Fruit fly (Drosophila melanogaster) whole organism, embryonic: ENCODE data around the gene CG15365.
A peak's percentile ranks its signal among the peaks of the same experiment; 100 is the strongest.

Experiments used
- BEAF-32 ChIP-seq: fragments of 200-800 bp; sonication (Bioruptor generic); optimal IDR thresholded peaks from 3 replicates; lab custom pipeline; 2017; ENCODE audit warnings: missing biosample characterization, missing genetic modification characterization, mild to moderate bottlenecking, moderate library complexity, missing genetic modification reagents
- Bgb ChIP-seq: fragments of 200-800 bp; sonication (Bioruptor generic); IDR thresholded peaks from 2 replicates; pipeline ENCODE4 v1.3.6; 2022; ENCODE audit warnings: missing biosample characterization, missing genetic modification characterization; ENCODE audit not compliant: partially characterized antibody
- CG13287 ChIP-seq: fragments of 200-800 bp; sonication (Bioruptor generic); IDR thresholded peaks from 2 replicates; pipeline ENCODE4 v1.3.6; 2022; ENCODE audit warnings: missing biosample characterization, missing genetic modification characterization; ENCODE audit not compliant: partially characterized antibody
- CG14860 ChIP-seq: fragments of 200-800 bp; sonication (Bioruptor generic); IDR thresholded peaks from 3 replicates; pipeline ENCODE4 v1.3.6; 2022; ENCODE audit warnings: missing biosample characterization, missing genetic modification characterization; ENCODE audit not compliant: partially characterized antibody
- CG16813 ChIP-seq: fragments of 200-800 bp; sonication (Bioruptor generic); IDR thresholded peaks from 3 replicates; pipeline ENCODE4 v1.3.6; 2022; ENCODE audit warnings: missing biosample characterization, missing genetic modification characterization; ENCODE audit not compliant: partially characterized antibody
- CG6791 ChIP-seq: fragments of 200-800 bp; sonication (Bioruptor generic); IDR thresholded peaks from 3 replicates; pipeline ENCODE4 v1.3.6; 2022; ENCODE audit warnings: missing biosample characterization, missing genetic modification characterization; ENCODE audit not compliant: partially characterized antibody
- CG7963 ChIP-seq: fragments of 200-800 bp; sonication (Bioruptor generic); IDR thresholded peaks from 3 replicates; pipeline ENCODE4 v1.3.6; 2022; ENCODE audit warnings: missing biosample characterization, missing genetic modification characterization; ENCODE audit not compliant: partially characterized antibody
- Dll ChIP-seq: fragments of 200-800 bp; sonication (Bioruptor generic); IDR thresholded peaks from 4 replicates; pipeline ENCODE4 v1.3.6; 2022; ENCODE audit warnings: missing biosample characterization, missing genetic modification characterization; ENCODE audit not compliant: partially characterized antibody
- Dp ChIP-seq: fragments of 200-800 bp; sonication (Bioruptor generic); optimal IDR thresholded peaks from 2 replicates; lab custom pipeline; 2018; ENCODE audit warnings: missing biosample characterization, mild to moderate bottlenecking, missing genetic modification characterization, moderate library complexity
- Dref ChIP-seq: fragments of 200-800 bp; sonication (Bioruptor generic); IDR thresholded peaks from 2 replicates; pipeline ENCODE4 v1.3.6; 2022; ENCODE audit warnings: missing biosample characterization, missing genetic modification characterization
- E2f2 ChIP-seq: fragments of 200-800 bp; sonication (Bioruptor generic); IDR thresholded peaks from 2 replicates; pipeline ENCODE4 v1.3.6; 2022; ENCODE audit warnings: missing biosample characterization, missing genetic modification characterization
- HLH4C ChIP-seq: fragments of 200-800 bp; sonication (Bioruptor generic); IDR thresholded peaks from 3 replicates; pipeline ENCODE4 v1.3.6; 2022; ENCODE audit warnings: missing biosample characterization, missing genetic modification characterization; ENCODE audit not compliant: partially characterized antibody
- Opbp ChIP-seq: fragments of 200-800 bp; sonication (Bioruptor generic); IDR thresholded peaks from 3 replicates; pipeline ENCODE4 v1.3.6; 2022; ENCODE audit warnings: missing biosample characterization, missing genetic modification characterization; ENCODE audit not compliant: partially characterized antibody
- Scr ChIP-seq: fragments of 200-800 bp; sonication (Bioruptor generic); IDR thresholded peaks from 2 replicates; pipeline ENCODE4 v1.3.6; 2022; ENCODE audit warnings: missing biosample characterization, missing genetic modification characterization; ENCODE audit not compliant: partially characterized antibody
- Sry-δ ChIP-seq: fragments of 200-800 bp; sonication (Bioruptor generic); optimal IDR thresholded peaks from 2 replicates; lab custom pipeline; 2016; ENCODE audit warnings: missing biosample characterization, missing genetic modification characterization
- amos ChIP-seq: fragments of 200-800 bp; sonication (Bioruptor generic); IDR thresholded peaks from 2 replicates; pipeline ENCODE4 v1.3.6; 2022; ENCODE audit warnings: missing biosample characterization, missing genetic modification characterization; ENCODE audit not compliant: partially characterized antibody
- ato ChIP-seq: fragments of 200-800 bp; sonication (Bioruptor generic); IDR thresholded peaks from 2 replicates; pipeline ENCODE4 v1.3.6; 2022; ENCODE audit warnings: missing biosample characterization, missing genetic modification characterization; ENCODE audit not compliant: partially characterized antibody
- bbx ChIP-seq: fragments of 200-800 bp; sonication (Bioruptor generic); IDR thresholded peaks from 2 replicates; pipeline ENCODE4 v1.3.6; 2022; ENCODE audit warnings: missing biosample characterization, missing genetic modification characterization; ENCODE audit not compliant: partially characterized antibody
- hb ChIP-seq: fragments of 200-800 bp; sonication (Bioruptor generic); IDR thresholded peaks from 3 replicates; pipeline ENCODE4 v1.3.6; 2022; ENCODE audit warnings: missing biosample characterization, missing genetic modification characterization; ENCODE audit not compliant: partially characterized antibody
- inv ChIP-seq: fragments of 200-800 bp; sonication (Bioruptor generic); IDR thresholded peaks from 2 replicates; pipeline ENCODE4 v1.3.6; 2022; ENCODE audit warnings: missing biosample characterization, missing genetic modification characterization; ENCODE audit not compliant: partially characterized antibody
- knrl ChIP-seq: fragments of 200-800 bp; sonication (Bioruptor generic); IDR thresholded peaks from 3 replicates; pipeline ENCODE4 v1.3.6; 2022; ENCODE audit warnings: missing biosample characterization, missing genetic modification characterization; ENCODE audit not compliant: partially characterized antibody
- nerfin-2 ChIP-seq: fragments of 200-800 bp; sonication (Bioruptor generic); IDR thresholded peaks from 2 replicates; pipeline ENCODE4 v1.3.6; 2022; ENCODE audit warnings: missing biosample characterization, missing genetic modification characterization; ENCODE audit not compliant: partially characterized antibody
- row ChIP-seq: fragments of 200-800 bp; sonication (Bioruptor generic); IDR thresholded peaks from 3 replicates; pipeline ENCODE4 v1.3.6; 2022; ENCODE audit warnings: missing biosample characterization, missing genetic modification characterization
- tna ChIP-seq: fragments of 200-800 bp; sonication (Bioruptor generic); IDR thresholded peaks from 2 replicates; pipeline ENCODE4 v1.3.6; 2022; ENCODE audit warnings: missing biosample characterization, missing genetic modification characterization; ENCODE audit not compliant: partially characterized antibody
- unc-4 ChIP-seq: fragments of 200-800 bp; sonication (Bioruptor generic); IDR thresholded peaks from 2 replicates; pipeline ENCODE4 v1.3.6; 2022; ENCODE audit warnings: missing biosample characterization, missing genetic modification characterization; ENCODE audit not compliant: partially characterized antibody
- vnd ChIP-seq: fragments of 200-800 bp; sonication (Bioruptor generic); IDR thresholded peaks from 3 replicates; pipeline ENCODE4 v1.3.6; 2022; ENCODE audit warnings: missing biosample characterization, missing genetic modification characterization; ENCODE audit not compliant: partially characterized antibody

CG15365 gene

DNA sequence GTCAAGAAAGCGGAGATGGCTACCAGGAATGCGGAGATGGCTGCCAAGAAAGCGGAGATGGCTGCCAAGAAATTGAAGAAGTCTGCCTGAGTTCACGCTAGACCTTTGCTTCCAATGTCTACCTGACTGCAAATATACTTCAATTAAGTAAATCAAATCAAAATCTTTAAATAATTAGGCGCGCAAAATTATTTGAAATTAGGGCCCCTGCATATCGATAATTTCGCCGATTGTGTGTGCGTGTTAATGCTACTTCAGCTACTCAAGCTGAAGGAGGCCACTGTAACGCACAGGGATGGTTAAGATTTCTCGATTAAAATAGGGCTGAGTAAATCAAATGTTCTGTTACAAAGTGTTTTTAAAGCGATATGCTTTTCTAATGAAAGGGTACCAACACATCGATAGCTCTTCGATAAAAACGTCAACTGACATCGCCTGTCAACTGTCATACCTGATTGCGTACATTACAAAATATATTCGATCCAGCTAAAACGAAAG, 20.2 kb upstream of the CG15365 start, which contains the start of gene CG6999:
CG6999 (plus strand) TSS at position 448 of the 498 bp plus-strand sequence.
- peak; percentile 60 for TF ChIP-seq Dref (GFP tag; lab: Robert Waterston, UW)
- TF ChIP-seq ato (GFP tag; lab: Robert Waterston, UW): peak; percentile 42; the same call in 1 of the 2 replicates
- peak; percentile 60; the same call in 1 of the 3 replicates for TF ChIP-seq HLH4C (GFP tag; lab: Robert Waterston, UW)
- TF ChIP-seq Bgb: peak; percentile 33; the same call in 1 of the 2 replicates
- peak; percentile 39; the same call in 2 of the 3 replicates for TF ChIP-seq CG6791
- peak; percentile 34 for TF ChIP-seq BEAF-32
- peak; percentile 6 for TF ChIP-seq Sry-δ (GFP tag; lab: Kevin White, UChicago)
- TF ChIP-seq E2f2 (GFP tag; lab: Robert Waterston, UW): peak; percentile 74
- peak; percentile 36; the same call in 1 of the 2 replicates for TF ChIP-seq bbx (GFP tag; lab: Robert Waterston, UW)
- TF ChIP-seq Opbp (GFP tag; lab: Robert Waterston, UW): 0 out of 3 replicates have a peak, but pooled peaks have one; percentile 39
- peak; percentile 54 for TF ChIP-seq Scr (GFP tag; lab: Robert Waterston, UW)
- TF ChIP-seq CG14860: 0 out of 3 replicates have a peak, but pooled peaks have one; percentile 16
- TF ChIP-seq CG16813 (GFP tag; lab: Robert Waterston, UW): 0 out of 3 replicates have a peak, but pooled peaks have one; percentile 44
- TF ChIP-seq hb (GFP tag; lab: Robert Waterston, UW): 0 out of 3 replicates have a peak, but pooled peaks have one; percentile 46
- TF ChIP-seq amos (GFP tag; lab: Robert Waterston, UW): peak; percentile 34; the same call in 1 of the 2 replicates
- TF ChIP-seq knrl (GFP tag; lab: Robert Waterston, UW): 0 out of 3 replicates have a peak, but pooled peaks have one; percentile 35
- peak; percentile 9 for TF ChIP-seq Dp (GFP tag; lab: Kevin White, UChicago)
- TF ChIP-seq CG13287 (GFP tag; lab: Robert Waterston, UW): peak; percentile 39; the same call in 1 of the 2 replicates
- peak; percentile 56; the same call in 1 of the 4 replicates for TF ChIP-seq Dll (GFP tag; lab: Robert Waterston, UW)

DNA sequence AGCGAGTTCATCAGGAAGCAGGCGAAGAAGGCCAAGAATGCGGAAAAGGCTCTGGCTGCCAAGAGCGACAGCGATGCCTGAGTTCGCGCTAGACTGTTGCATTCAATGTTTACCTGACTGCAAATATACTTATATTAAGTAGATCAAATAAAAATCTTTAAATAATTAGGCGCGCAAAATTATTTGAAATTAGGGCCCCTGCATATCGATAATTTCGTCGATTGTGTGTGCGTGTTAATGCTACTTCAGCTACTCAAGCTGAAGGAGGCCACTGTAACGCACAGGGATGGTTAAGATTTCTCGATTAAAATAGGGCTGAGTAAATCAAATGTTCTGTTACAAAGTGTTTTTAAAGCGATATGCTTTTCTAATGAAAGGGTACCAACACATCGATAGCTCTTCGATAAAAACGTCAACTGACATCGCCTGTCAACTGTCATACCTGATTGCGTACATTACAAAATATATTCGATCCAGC, 19.0 kb upstream of the CG15365 start, which contains the start of gene CG32706:
CG32706 (plus strand) TSS at position 428 of the 478 bp plus-strand sequence.
- TF ChIP-seq amos (GFP tag; lab: Robert Waterston, UW) (peak; percentile 38; the same call in 1 of the 2 replicates), Dref (GFP tag; lab: Robert Waterston, UW) (peak; percentile 68), CG16813 (GFP tag; lab: Robert Waterston, UW) (peak; percentile 61), bbx (GFP tag; lab: Robert Waterston, UW) (peak; percentile 52; the same call in 1 of the 2 replicates), Scr (GFP tag; lab: Robert Waterston, UW) (peak; percentile 58), Opbp (GFP tag; lab: Robert Waterston, UW) (peak; percentile 54; the same call in 2 of the 3 replicates), row (GFP tag; lab: Robert Waterston, UW) (0 out of 3 replicates have a peak, but pooled peaks have one; percentile 9), tna (GFP tag; lab: Robert Waterston, UW) (peak; percentile 19; the same call in 1 of the 2 replicates), CG6791 (peak; percentile 68; the same call in 2 of the 3 replicates), nerfin-2 (GFP tag; lab: Robert Waterston, UW) (peak; percentile 44; the same call in 1 of the 2 replicates), CG7963 (GFP tag; lab: Robert Waterston, UW) (0 out of 3 replicates have a peak, but pooled peaks have one; percentile 43), E2f2 (GFP tag; lab: Robert Waterston, UW) (peak; percentile 78), CG14860 (peak; percentile 41; the same call in 1 of the 3 replicates), CG13287 (GFP tag; lab: Robert Waterston, UW) (peak; percentile 53), Sry-δ (GFP tag; lab: Kevin White, UChicago) (peak; percentile 23), Dll (GFP tag; lab: Robert Waterston, UW) (peak; percentile 60; the same call in 2 of the 4 replicates), HLH4C (GFP tag; lab: Robert Waterston, UW) (peak; percentile 72), inv (peak; percentile 32; the same call in 1 of the 2 replicates), knrl (GFP tag; lab: Robert Waterston, UW) (peak; percentile 30; the same call in 1 of the 3 replicates), unc-4 (GFP tag; lab: Robert Waterston, UW) (peak; percentile 45; the same call in 1 of the 2 replicates), Bgb (peak; percentile 54; the same call in 1 of the 2 replicates), vnd (GFP tag; lab: Robert Waterston, UW) (peak; percentile 51; the same call in 1 of the 3 replicates), hb (GFP tag; lab: Robert Waterston, UW) (peak; percentile 57; the same call in 2 of the 3 replicates)
- TF ChIP-seq, all 482 proteins: peak for 23; not testable (repeated sequence) for 459
